Worm (Caenorhabditis elegans) whole organism, L1 larva: Measurements from ENCODE around the gene lap-1.
A peak's percentile ranks its signal among the peaks of the same experiment; 100 is the strongest.

ENCODE experiments used
- C04F5.9 ChIP-seq: sonication (generic microtip); optimal IDR thresholded peaks from 2 replicates; lab custom pipeline; 2016; ENCODE audit warnings: missing genetic modification characterization, missing compliant biosample characterization
- C16A3.4 ChIP-seq: fragments of 150-350 bp; optimal IDR thresholded peaks from 2 replicates; lab custom pipeline; 2014; ENCODE audit warnings: missing biosample characterization, missing genetic modification characterization
- C34B4.2 ChIP-seq: sonication (generic microtip); optimal IDR thresholded peaks from 2 replicates; lab custom pipeline; 2017; ENCODE audit warnings: mild to moderate bottlenecking, missing genetic modification characterization, missing compliant biosample characterization
- Y116A8C.19 ChIP-seq: sonication (generic microtip); optimal IDR thresholded peaks from 2 replicates; lab custom pipeline; 2016; ENCODE audit warnings: missing compliant biosample characterization, missing genetic modification characterization, borderline replicate concordance
- aly-2 ChIP-seq: fragments of 150-350 bp; optimal IDR thresholded peaks from 2 replicates; lab custom pipeline; 2014; ENCODE audit warnings: missing biosample characterization, missing genetic modification characterization
- ama-1 ChIP-seq: fragments of 150-350 bp; optimal IDR thresholded peaks from 2 replicates; lab custom pipeline; 2014
- ceh-63 ChIP-seq: fragments of 200-800 bp; sonication (Bioruptor generic); optimal IDR thresholded peaks from 2 replicates; lab custom pipeline; 2018; ENCODE audit warnings: mild to moderate bottlenecking, missing genetic modification characterization, missing compliant biosample characterization
- ceh-88 ChIP-seq: fragments of 200-800 bp; sonication (Bioruptor generic); IDR thresholded peaks from 2 replicates; pipeline ENCODE4 v1.3.6; 2022; ENCODE audit warnings: missing genetic modification characterization, missing compliant biosample characterization
- ces-1 ChIP-seq: fragments of 150-350 bp; optimal IDR thresholded peaks from 2 replicates; lab custom pipeline; 2014; ENCODE audit warnings: missing biosample characterization, missing genetic modification reagents, missing genetic modification characterization
- dpl-1 ChIP-seq, 3 experiments: fragments of 150-350 bp in 2 of 3; sonication (generic microtip) in 1 of 3; optimal IDR thresholded peaks; 2 replicates each; lab custom pipeline; 2014 to 2017; ENCODE audit warnings: missing biosample characterization in 3 of 3, missing genetic modification characterization in 3 of 3, missing genetic modification reagents in 3 of 3
- dsc-1 ChIP-seq: sonication (generic microtip); optimal IDR thresholded peaks from 2 replicates; lab custom pipeline; 2016; ENCODE audit warnings: mild to moderate bottlenecking, missing genetic modification characterization, missing compliant biosample characterization
- efl-1 ChIP-seq, 4 experiments: fragments of 150-350 bp; optimal IDR thresholded peaks in 3 of 4; peaks in 1 of 4; 1 replicate in 1 of 4; 2 replicates in 3 of 4; lab custom pipeline; 2014; ENCODE audit warnings: missing biosample characterization in 2 of 4, missing genetic modification characterization in 2 of 4, missing genetic modification reagents in 2 of 4
- egl-27 ChIP-seq, 2 experiments: fragments of 150-350 bp in 1 of 2; sonication (generic microtip); optimal IDR thresholded peaks; 3 replicates each; lab custom pipeline; 2017 to 2018; ENCODE audit warnings: missing biosample characterization in 2 of 2, missing genetic modification characterization in 2 of 2, missing genetic modification reagents in 2 of 2
- elt-3 ChIP-seq, 6 experiments: fragments of 150-350 bp in 1 of 6; sonication (generic microtip); optimal IDR thresholded peaks; 2 replicates each; lab custom pipeline; 2017 to 2018; ENCODE audit warnings: missing biosample characterization in 6 of 6, missing genetic modification characterization in 6 of 6, inconsistent platforms in 1 of 6
- ets-5 ChIP-seq: fragments of 200-800 bp; sonication (Bioruptor generic); IDR thresholded peaks from 2 replicates; pipeline ENCODE4 v1.3.6; 2022; ENCODE audit warnings: missing genetic modification characterization, missing compliant biosample characterization
- grh-1 ChIP-seq: fragments of 200-800 bp; sonication (Bioruptor generic); IDR thresholded peaks from 2 replicates; pipeline ENCODE4 v1.3.6; 2022; ENCODE audit warnings: missing genetic modification reagents, missing genetic modification characterization, missing compliant biosample characterization
- hlh-17 ChIP-seq: fragments of 200-800 bp; sonication (Bioruptor generic); optimal IDR thresholded peaks from 2 replicates; lab custom pipeline; 2018; ENCODE audit warnings: missing genetic modification characterization, mild to moderate bottlenecking, missing compliant biosample characterization, moderate library complexity, borderline replicate concordance
- hlh-4 ChIP-seq: sonication (generic microtip); optimal IDR thresholded peaks from 2 replicates; lab custom pipeline; 2016; ENCODE audit warnings: mild to moderate bottlenecking, missing genetic modification characterization, missing compliant biosample characterization
- hpl-2 ChIP-seq: fragments of 150-350 bp; optimal IDR thresholded peaks from 2 replicates; lab custom pipeline; 2014; ENCODE audit warnings: missing biosample characterization, missing genetic modification reagents, missing genetic modification characterization
- isw-1 ChIP-seq: fragments of 200-800 bp; sonication (Bioruptor generic); IDR thresholded peaks from 2 replicates; pipeline ENCODE4 v1.3.6; 2022; ENCODE audit warnings: missing genetic modification characterization, missing compliant biosample characterization
- jun-1 ChIP-seq: fragments of 150-350 bp; optimal IDR thresholded peaks from 2 replicates; lab custom pipeline; 2014; ENCODE audit warnings: missing biosample characterization, missing genetic modification reagents, missing genetic modification characterization
- lin-13 ChIP-seq: fragments of 150-350 bp; optimal IDR thresholded peaks from 2 replicates; lab custom pipeline; 2014; ENCODE audit warnings: missing biosample characterization, missing genetic modification reagents, missing genetic modification characterization
- lin-14 ChIP-seq: fragments of 200-800 bp; sonication (Bioruptor generic); optimal IDR thresholded peaks from 2 replicates; lab custom pipeline; 2018; ENCODE audit warnings: mild to moderate bottlenecking, missing genetic modification characterization, moderate library complexity, missing compliant biosample characterization
- lin-15B ChIP-seq: fragments of 150-350 bp; sonication (generic microtip); optimal IDR thresholded peaks from 3 replicates; lab custom pipeline; 2014; ENCODE audit warnings: missing biosample characterization, missing genetic modification characterization
- lin-39 ChIP-seq: fragments of 150-350 bp; optimal IDR thresholded peaks from 2 replicates; lab custom pipeline; 2014; ENCODE audit warnings: missing biosample characterization, missing genetic modification reagents, missing genetic modification characterization
- lsy-2 ChIP-seq, 2 experiments: fragments of 150-350 bp; optimal IDR thresholded peaks; 2 replicates each; lab custom pipeline; 2014; ENCODE audit warnings: missing biosample characterization in 2 of 2, missing genetic modification characterization in 2 of 2
- mab-9 ChIP-seq: fragments of 200-800 bp; sonication (Bioruptor generic); IDR thresholded peaks from 2 replicates; pipeline ENCODE4 v1.3.6; 2022; ENCODE audit warnings: missing genetic modification reagents, missing genetic modification characterization, missing compliant biosample characterization
- nhr-11 ChIP-seq: fragments of 150-350 bp; optimal IDR thresholded peaks from 2 replicates; lab custom pipeline; 2014; ENCODE audit warnings: missing biosample characterization, missing genetic modification characterization
- nhr-20 ChIP-seq: sonication (generic microtip); optimal IDR thresholded peaks from 2 replicates; lab custom pipeline; 2016; ENCODE audit warnings: mild to moderate bottlenecking, missing genetic modification characterization, missing compliant biosample characterization
- nhr-28 ChIP-seq: fragments of 150-350 bp; optimal IDR thresholded peaks from 2 replicates; lab custom pipeline; 2014; ENCODE audit warnings: missing biosample characterization, missing genetic modification characterization
- nhr-84 ChIP-seq: sonication (generic microtip); optimal IDR thresholded peaks from 2 replicates; lab custom pipeline; 2017; ENCODE audit warnings: missing biosample characterization, missing genetic modification characterization
- nhr-85 ChIP-seq: sonication (generic microtip); peaks from one replicate; lab custom pipeline; 2016; ENCODE audit warnings: missing genetic modification characterization, inconsistent platforms, missing compliant biosample characterization
- nhr-90 ChIP-seq: sonication (generic microtip); optimal IDR thresholded peaks from 2 replicates; lab custom pipeline; 2016; ENCODE audit warnings: mild to moderate bottlenecking, missing genetic modification characterization, missing compliant biosample characterization; ENCODE audit not compliant: poor library complexity
- pag-3 ChIP-seq: sonication (generic microtip); optimal IDR thresholded peaks from 2 replicates; lab custom pipeline; 2017; ENCODE audit warnings: missing genetic modification characterization, mild to moderate bottlenecking, missing compliant biosample characterization, antibody characterized with exemption, borderline replicate concordance; ENCODE audit not compliant: insufficient read depth
- pqm-1 ChIP-seq: sonication (generic microtip); optimal IDR thresholded peaks from 3 replicates; lab custom pipeline; 2017; ENCODE audit warnings: missing biosample characterization, missing genetic modification characterization
- snpc-4 ChIP-seq: fragments of 150-350 bp; optimal IDR thresholded peaks from 2 replicates; lab custom pipeline; 2014; ENCODE audit warnings: missing biosample characterization, missing genetic modification characterization
- swsn-7 ChIP-seq: sonication (generic microtip); optimal IDR thresholded peaks from 2 replicates; lab custom pipeline; 2016; ENCODE audit warnings: missing genetic modification characterization, missing compliant biosample characterization
- unc-130 ChIP-seq: fragments of 150-350 bp; optimal IDR thresholded peaks from 2 replicates; lab custom pipeline; 2017; ENCODE audit warnings: missing biosample characterization, missing genetic modification characterization, inconsistent platforms
- unc-30 ChIP-seq: sonication (generic microtip); optimal IDR thresholded peaks from 2 replicates; lab custom pipeline; 2017; ENCODE audit warnings: missing biosample characterization, missing genetic modification characterization
- unc-62 ChIP-seq: fragments of 150-350 bp; optimal IDR thresholded peaks from 2 replicates; lab custom pipeline; 2014; ENCODE audit warnings: missing biosample characterization, missing genetic modification reagents, missing genetic modification characterization
- unc-98 ChIP-seq: fragments of 200-800 bp; sonication (Bioruptor generic); IDR thresholded peaks from 2 replicates; pipeline ENCODE4 v1.3.6; 2022; ENCODE audit warnings: missing genetic modification characterization, missing compliant biosample characterization
- xbp-1 ChIP-seq: sonication (generic microtip); optimal IDR thresholded peaks from 2 replicates; lab custom pipeline; 2016; ENCODE audit warnings: missing genetic modification characterization, missing compliant biosample characterization
- zip-4 ChIP-seq: fragments of 200-800 bp; sonication (Bioruptor generic); optimal IDR thresholded peaks from 2 replicates; lab custom pipeline; 2018; ENCODE audit warnings: mild to moderate bottlenecking, missing genetic modification characterization, moderate library complexity, missing compliant biosample characterization
- ztf-4 ChIP-seq: fragments of 150-350 bp; optimal IDR thresholded peaks from 2 replicates; lab custom pipeline; 2014; ENCODE audit warnings: missing biosample characterization, missing genetic modification characterization

lap-1 gene

DNA sequence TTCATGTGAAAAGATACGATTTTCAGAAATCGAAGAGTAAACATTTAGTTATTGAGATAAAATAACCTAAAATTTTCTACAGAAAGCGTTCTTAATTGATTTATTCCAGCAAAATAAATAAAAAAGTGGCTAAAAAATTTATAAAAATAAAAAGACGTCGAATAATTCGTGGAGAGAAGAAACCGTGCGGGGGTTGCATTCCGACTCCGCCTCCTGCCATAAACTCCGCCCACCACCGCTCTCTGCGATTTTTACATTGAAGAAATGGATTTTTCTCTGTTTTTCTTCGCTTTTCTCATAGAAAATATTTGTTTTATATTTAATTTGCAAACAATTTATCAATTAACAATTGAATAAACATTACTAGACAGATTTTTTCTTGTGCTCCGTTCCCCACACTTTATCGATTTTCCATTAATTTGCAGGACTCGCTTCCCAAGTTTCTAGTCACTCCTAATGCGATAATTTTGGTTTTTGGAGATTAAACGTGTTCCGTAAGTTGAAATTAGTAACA, 3.8 kb upstream of the lap-1 start, which contains the start of the genes ubxn-4 and cyy-1:
Gene ubxn-4 (minus strand): TSS at position 114 of the 514 bp plus-strand sequence.
Gene cyy-1 (plus strand): TSS at position 426 of the 514 bp plus-strand sequence.
- TF ChIP-seq dsc-1 (tag; lab: Kevin White, UChicago) (no peak), ets-5 (no peak), pag-3 (tag; lab: Kevin White, UChicago) (no peak), lin-39 (tag; lab: Kevin White, UChicago) (no peak), jun-1 (tag; lab: Kevin White, UChicago) (no peak), hpl-2 (no peak), zip-4 (no peak), nhr-85 (tag; lab: Kevin White, UChicago) (no peak), swsn-7 (tag; lab: Kevin White, UChicago) (no peak), elt-3 (tag; optimal IDR thresholded peaks at IDR 0.05; lab: Kevin White, UChicago) (no peak), dpl-1 (GFP tag; optimal IDR thresholded peaks at IDR 0.05; lab: Kevin White, UChicago) (peak in 1 of 3 experiments; percentile 27), nhr-11 (no peak), nhr-84 (tag; lab: Kevin White, UChicago) (no peak), aly-2 (tag; lab: Kevin White, UChicago) (no peak), lsy-2 (tag; optimal IDR thresholded peaks at IDR 0.05; lab: Kevin White, UChicago) (peak in 1 of 2 experiments; percentile 31), ztf-4 (tag; lab: Kevin White, UChicago) (no peak), ama-1 (lab: Kevin White, UChicago) (no peak), lin-15B (no peak), snpc-4 (tag; lab: Kevin White, UChicago) (no peak), nhr-28 (tag; lab: Kevin White, UChicago) (no peak), grh-1 (GFP tag; lab: Robert Waterston, UW) (no peak), C04F5.9 (tag; lab: Kevin White, UChicago) (no peak), hlh-4 (tag; lab: Kevin White, UChicago) (no peak), lin-13 (GFP tag; lab: Kevin White, UChicago) (no peak), isw-1 (GFP tag; lab: Robert Waterston, UW) (no peak), nhr-20 (tag; lab: Kevin White, UChicago) (no peak), lin-14 (GFP tag; lab: Kevin White, UChicago) (peak; percentile 7), pqm-1 (tag; lab: Kevin White, UChicago) (no peak), efl-1 (optimal IDR thresholded peaks at IDR 0.05; lab: Kevin White, UChicago) (no peak), efl-1 (GFP tag; optimal IDR thresholded peaks at IDR 0.05 in 1 of 2; lab: Kevin White, UChicago) (peak in 1 of 2 experiments; percentile 92), xbp-1 (tag; lab: Kevin White, UChicago) (peak; percentile 51), C34B4.2 (tag; lab: Kevin White, UChicago) (no peak), ces-1 (GFP tag; lab: Kevin White, UChicago) (no peak)

DNA sequence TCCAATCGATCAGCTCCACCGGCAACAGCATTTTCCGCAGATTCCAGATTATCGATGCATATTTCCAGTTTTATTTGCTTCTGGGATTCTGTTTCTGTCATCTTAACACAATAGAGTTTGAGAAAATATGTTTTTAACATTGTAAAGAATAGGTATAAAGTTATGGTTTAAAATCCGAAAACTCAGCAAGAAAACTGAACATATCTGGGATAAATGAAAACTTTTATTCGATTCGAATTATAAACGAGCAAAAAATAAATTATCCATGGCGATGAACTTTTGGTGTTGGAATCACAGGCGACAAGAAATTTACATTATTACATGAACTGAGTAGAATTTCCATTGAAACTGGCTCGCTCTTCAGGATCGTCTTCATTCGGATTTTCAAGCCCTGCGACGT, 1.8 kb upstream of the lap-1 start, which contains the start of gene cutc-1:
Gene cutc-1 (minus strand): TSS at position 101 of the 400 bp plus-strand sequence.
- TF ChIP-seq ztf-4 (tag; lab: Kevin White, UChicago) (no peak), ceh-63 (no peak), egl-27 (tag; optimal IDR thresholded peaks at IDR 0.05; lab: Kevin White, UChicago) (no peak), swsn-7 (tag; lab: Kevin White, UChicago) (no peak), nhr-20 (tag; lab: Kevin White, UChicago) (no peak), unc-130 (tag; lab: Kevin White, UChicago) (no peak), ces-1 (GFP tag; lab: Kevin White, UChicago) (no peak), mab-9 (GFP tag; lab: Robert Waterston, UW) (no peak), unc-62 (GFP tag; lab: Kevin White, UChicago) (no peak), ceh-88 (GFP tag; lab: Robert Waterston, UW) (no peak), Y116A8C.19 (no peak), hlh-17 (GFP tag; lab: Kevin White, UChicago) (no peak), nhr-90 (tag; lab: Kevin White, UChicago) (no peak), unc-30 (tag; lab: Kevin White, UChicago) (no peak), unc-98 (GFP tag; lab: Robert Waterston, UW) (no peak), C16A3.4 (tag; lab: Kevin White, UChicago) (no peak)
